Worm (Caenorhabditis elegans) whole organism, late embryonic: ENCODE data around the gene B0244.17.

Experiments
- ceh-2 ChIP-seq: sonication (generic microtip); optimal IDR thresholded peaks from 2 replicates; lab custom pipeline; 2016; ENCODE audit warnings: missing genotype, missing genetic modification characterization, missing compliant biosample characterization
- ceh-6 ChIP-seq: fragments of 200-800 bp; sonication (Bioruptor generic); optimal IDR thresholded peaks from 2 replicates; lab custom pipeline; 2018; ENCODE audit warnings: mild to moderate bottlenecking, missing genetic modification characterization, missing compliant biosample characterization
- ceh-9 ChIP-seq: sonication (generic microtip); optimal IDR thresholded peaks from 2 replicates; lab custom pipeline; 2016; ENCODE audit warnings: mild to moderate bottlenecking, missing genetic modification characterization, inconsistent platforms, missing compliant biosample characterization
- che-1 ChIP-seq: sonication (generic microtip); optimal IDR thresholded peaks from 2 replicates; lab custom pipeline; 2016; ENCODE audit warnings: mild to moderate bottlenecking, missing genetic modification characterization, missing compliant biosample characterization
- ets-4 ChIP-seq: sonication (generic microtip); optimal IDR thresholded peaks from 2 replicates; lab custom pipeline; 2016; ENCODE audit warnings: missing genetic modification characterization, missing compliant biosample characterization
- fkh-10 ChIP-seq: fragments of 150-350 bp; optimal IDR thresholded peaks from 2 replicates; lab custom pipeline; 2014; ENCODE audit warnings: missing biosample characterization, missing genetic modification reagents, missing genetic modification characterization
- npax-4 ChIP-seq: sonication (generic microtip); optimal IDR thresholded peaks from 2 replicates; lab custom pipeline; 2016; ENCODE audit warnings: missing genetic modification characterization, missing compliant biosample characterization
- pax-1 ChIP-seq: fragments of 150-350 bp; optimal IDR thresholded peaks from 2 replicates; lab custom pipeline; 2014; ENCODE audit warnings: missing biosample characterization, missing genetic modification characterization
- ref-2 ChIP-seq: sonication (generic microtip); optimal IDR thresholded peaks from 2 replicates; lab custom pipeline; 2016; ENCODE audit warnings: missing genetic modification characterization, missing compliant biosample characterization
- tbx-2 ChIP-seq: sonication (generic microtip); optimal IDR thresholded peaks from 2 replicates; lab custom pipeline; 2016; ENCODE audit warnings: missing genetic modification characterization, missing compliant biosample characterization

- TF ChIP-seq npax-4 (tag; lab: Kevin White, UChicago) (no peak), che-1 (no peak), fkh-10 (GFP tag; lab: Kevin White, UChicago) (no peak), tbx-2 (no peak), ref-2 (tag; lab: Kevin White, UChicago) (no peak), ceh-2 (tag; lab: Kevin White, UChicago) (no peak), ets-4 (tag; lab: Kevin White, UChicago) (no peak), pax-1 (tag; lab: Kevin White, UChicago) (no peak), ceh-9 (tag; lab: Kevin White, UChicago) (no peak), ceh-6 (GFP tag; lab: Kevin White, UChicago) (no peak)
Measured at ce11 chrIII:5708024-5708423, 25.0 kb upstream of the B0244.17 start.
